Worm (Caenorhabditis elegans): Measurements from ENCODE around the gene F55G1.6.

F55G1.6 gene

DNA sequence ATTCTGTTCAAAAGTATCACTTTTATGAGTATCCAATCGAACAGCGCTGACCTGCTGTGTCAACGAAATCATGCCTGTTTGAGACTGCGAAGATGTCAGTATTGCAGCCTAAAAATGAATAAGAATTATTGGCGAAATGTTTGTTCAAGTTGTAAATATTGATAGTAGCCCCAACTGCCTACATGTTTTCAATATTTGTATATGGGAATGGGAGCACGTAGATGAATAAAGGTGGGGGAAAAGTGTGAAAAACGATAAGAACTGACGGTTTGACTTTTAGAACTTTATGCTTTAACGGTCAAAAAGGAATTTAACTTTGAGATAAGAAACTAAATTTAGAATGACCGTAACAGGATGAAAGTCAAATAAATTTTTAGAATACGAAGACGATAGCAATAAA, 46.9 kb downstream of the F55G1.6 start:
- no peak for TF ChIP-seq efl-1 (optimal IDR thresholded peaks at IDR 0.05)
- TF ChIP-seq efl-1 (GFP tag; optimal IDR thresholded peaks at IDR 0.05 in 1 of 2) = peak in 1 of 2 experiments; percentile 68
- TF ChIP-seq unc-30 (tag; optimal IDR thresholded peaks at IDR 0.05) = no peak
- TF ChIP-seq lin-35 (GFP tag; optimal IDR thresholded peaks at IDR 0.05) = peak in 1 of 2 experiments; percentile 2
- TF ChIP-seq nhr-12 (tag; optimal IDR thresholded peaks at IDR 0.05) = no peak
- no peak for TF ChIP-seq nhr-28 (tag; optimal IDR thresholded peaks at IDR 0.05)
- TF ChIP-seq nhr-76 (tag; optimal IDR thresholded peaks at IDR 0.05) = no peak

DNA sequence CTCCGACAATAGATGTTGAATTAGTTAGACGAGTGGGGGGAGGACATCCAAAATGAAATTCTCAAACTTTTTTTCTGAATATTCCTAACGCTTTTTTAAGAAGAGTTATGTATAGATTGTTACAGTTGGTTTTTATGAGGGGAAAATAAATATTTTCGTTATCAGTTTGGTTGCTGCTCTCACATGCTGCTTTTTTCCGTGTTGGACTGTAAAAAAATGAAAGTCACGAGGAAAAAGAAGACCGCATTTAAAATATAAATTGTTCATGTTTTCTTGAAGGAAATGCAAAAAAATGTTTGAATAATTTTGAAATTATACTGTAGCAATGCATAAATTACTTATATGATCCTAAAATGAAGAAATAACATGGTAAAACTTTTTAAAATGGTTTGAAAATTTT, 47.5 kb downstream of the F55G1.6 start:
- TF ChIP-seq lin-35 (GFP tag; optimal IDR thresholded peaks at IDR 0.05) (peak in 1 of 2 experiments; percentile 16), elt-2 (tag; optimal IDR thresholded peaks at IDR 0.05) (peak; percentile 72), mdl-1 (tag; optimal IDR thresholded peaks at IDR 0.05) (no peak)

DNA sequence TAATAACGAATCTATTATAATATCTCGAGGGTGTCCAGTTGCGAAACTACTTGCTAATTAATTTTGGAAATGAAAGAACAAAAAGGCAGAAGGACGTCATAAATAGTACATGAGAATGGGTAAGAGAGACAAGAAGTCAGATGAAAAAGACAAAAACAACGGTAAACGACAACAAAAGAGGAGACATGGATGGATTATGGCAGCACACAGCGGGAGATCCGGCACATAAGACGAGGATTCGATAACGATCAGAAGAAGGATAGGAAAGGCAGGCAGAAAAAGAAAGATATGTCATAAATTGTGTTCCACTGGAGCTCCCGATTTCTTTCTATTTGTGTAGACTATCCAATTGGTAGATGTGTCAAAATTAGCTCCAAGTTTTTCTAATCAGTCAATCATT, 48.3 kb downstream of the F55G1.6 start:
- TF ChIP-seq nhr-85 (tag) = peak; percentile 29
- no peak for TF ChIP-seq egl-27 (tag; optimal IDR thresholded peaks at IDR 0.05)
- TF ChIP-seq lin-13 (GFP tag; optimal IDR thresholded peaks at IDR 0.05) = no peak
- TF ChIP-seq ets-5 (GFP tag; IDR thresholded peaks at IDR 0.05) = no peak
- TF ChIP-seq lin-14 (GFP tag; optimal IDR thresholded peaks at IDR 0.05) = peak; percentile 28
- TF ChIP-seq nhr-71 (tag; optimal IDR thresholded peaks at IDR 0.05) = no peak
- TF ChIP-seq fkh-4 (tag; optimal IDR thresholded peaks at IDR 0.05; ENCODE audit: borderline replicate concordance) = no peak

DNA sequence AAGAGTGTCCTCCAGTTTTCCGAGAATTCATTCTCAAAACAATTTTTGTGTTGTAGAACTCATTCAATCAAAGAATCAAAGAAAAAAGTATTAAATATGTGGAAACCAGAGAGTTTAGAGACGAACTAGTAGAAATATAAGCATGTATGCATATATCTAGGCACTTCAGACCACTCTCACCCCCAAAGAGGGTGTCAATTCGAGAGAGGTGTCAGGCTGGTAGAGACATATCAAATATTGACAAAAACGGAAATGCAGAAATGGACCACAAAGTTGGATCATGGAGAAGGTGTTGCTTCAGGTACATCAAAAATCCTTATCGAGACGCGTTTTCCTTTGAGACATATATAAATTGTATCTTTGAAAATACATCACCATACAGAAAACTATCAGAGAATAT, 50.4 kb downstream of the F55G1.6 start:
- TF ChIP-seq nhr-47 (tag; optimal IDR thresholded peaks at IDR 0.05) (no peak), lin-14 (GFP tag; optimal IDR thresholded peaks at IDR 0.05) (peak; percentile 43)

Data from whole organism, L1 larva.